Worm (Caenorhabditis elegans) whole organism, L4 larva: ENCODE measurements around the gene rbm-42.

ENCODE experiments used
- F37D6.2 ChIP-seq: sonication (generic microtip); optimal IDR thresholded peaks from 2 replicates; lab custom pipeline; 2016; ENCODE audit warnings: mild to moderate bottlenecking, missing genetic modification characterization, missing compliant biosample characterization
- F44E2.7 ChIP-seq: fragments of 200-800 bp; sonication (Bioruptor generic); IDR thresholded peaks from 2 replicates; pipeline ENCODE4 v2.1.2; 2022; ENCODE audit warnings: missing genetic modification characterization, missing compliant biosample characterization
- T20F7.1 ChIP-seq: fragments of 200-800 bp; sonication (Bioruptor generic); optimal IDR thresholded peaks from 2 replicates; lab custom pipeline; 2018; ENCODE audit warnings: mild to moderate bottlenecking, missing genetic modification characterization, missing compliant biosample characterization
- Y48G9A.11 ChIP-seq: fragments of 200-800 bp; sonication (Bioruptor generic); IDR thresholded peaks from 2 replicates; pipeline ENCODE4 v1.3.6; 2022; ENCODE audit warnings: missing genetic modification reagents, missing genetic modification characterization, missing compliant biosample characterization
- Y5F2A.4 ChIP-seq: fragments of 200-800 bp; sonication (Bioruptor generic); optimal IDR thresholded peaks from 2 replicates; lab custom pipeline; 2018; ENCODE audit warnings: mild to moderate bottlenecking, missing genetic modification characterization, missing compliant biosample characterization
- aha-1 ChIP-seq: fragments of 150-350 bp; peaks from one replicate; lab custom pipeline; 2014; ENCODE audit warnings: missing biosample characterization, missing genetic modification characterization
- aly-2 ChIP-seq: sonication (generic microtip); optimal IDR thresholded peaks from 2 replicates; lab custom pipeline; 2018; ENCODE audit warnings: missing biosample characterization, missing genetic modification characterization
- arid-1 ChIP-seq: fragments of 200-800 bp; sonication (Bioruptor generic); conservative IDR thresholded peaks from 2 replicates; pipeline ENCODE4 v1.3.6; 2022; ENCODE audit warnings: missing genetic modification reagents, missing genetic modification characterization, missing compliant biosample characterization
- ceh-20 ChIP-seq: fragments of 200-800 bp; sonication (Bioruptor generic); IDR thresholded peaks from 2 replicates; pipeline ENCODE4 v1.3.6; 2022; ENCODE audit warnings: missing genetic modification reagents, missing genetic modification characterization, missing compliant biosample characterization
- ceh-32 ChIP-seq: sonication (generic microtip); optimal IDR thresholded peaks from 2 replicates; lab custom pipeline; 2016; ENCODE audit warnings: mild to moderate bottlenecking, missing genetic modification characterization, missing compliant biosample characterization; ENCODE audit not compliant: poor library complexity
- ceh-44 ChIP-seq: fragments of 200-800 bp; sonication (Bioruptor generic); IDR thresholded peaks from 2 replicates; pipeline ENCODE4 v1.3.6; 2022; ENCODE audit warnings: missing genetic modification reagents, missing genetic modification characterization, missing compliant biosample characterization
- ceh-62 ChIP-seq: sonication (generic microtip); optimal IDR thresholded peaks from 2 replicates; lab custom pipeline; 2017; ENCODE audit warnings: missing biosample characterization, missing genetic modification characterization
- ctbp-1 ChIP-seq: fragments of 200-800 bp; sonication (Bioruptor generic); IDR thresholded peaks from 2 replicates; pipeline ENCODE4 v1.3.6; 2022; ENCODE audit warnings: missing genetic modification reagents, missing genetic modification characterization, missing compliant biosample characterization
- daf-16 ChIP-seq, 3 experiments: sonication (generic microtip); optimal IDR thresholded peaks; 2 replicates each; lab custom pipeline; 2016 to 2017; ENCODE audit warnings: missing genetic modification characterization in 3 of 3, missing genetic modification reagents in 3 of 3, mild to moderate bottlenecking in 2 of 3, missing compliant biosample characterization in 2 of 3, missing biosample characterization in 1 of 3, moderate library complexity in 1 of 3
- dmd-6 ChIP-seq: fragments of 200-800 bp; sonication (Bioruptor generic); IDR thresholded peaks from 2 replicates; pipeline ENCODE4 v1.3.6; 2022; ENCODE audit warnings: missing genetic modification reagents, missing genetic modification characterization, missing compliant biosample characterization
- dpl-1 ChIP-seq: fragments of 150-350 bp; optimal IDR thresholded peaks from 2 replicates; lab custom pipeline; 2014; ENCODE audit warnings: missing biosample characterization, missing genetic modification reagents, missing genetic modification characterization
- gei-8 ChIP-seq: fragments of 200-800 bp; sonication (Bioruptor generic); optimal IDR thresholded peaks from 2 replicates; lab custom pipeline; 2018; ENCODE audit warnings: mild to moderate bottlenecking, missing genetic modification characterization, missing compliant biosample characterization
- hlh-11 ChIP-seq: fragments of 200-800 bp; sonication (Bioruptor generic); optimal IDR thresholded peaks from 2 replicates; lab custom pipeline; 2018; ENCODE audit warnings: mild to moderate bottlenecking, missing genetic modification characterization, missing compliant biosample characterization
- jun-1 ChIP-seq: fragments of 150-350 bp; optimal IDR thresholded peaks from 2 replicates; lab custom pipeline; 2014; ENCODE audit warnings: missing biosample characterization, missing genetic modification reagents, missing genetic modification characterization
- lin-13 ChIP-seq: fragments of 150-350 bp; optimal IDR thresholded peaks from 2 replicates; lab custom pipeline; 2014; ENCODE audit warnings: missing biosample characterization, missing genetic modification reagents, missing genetic modification characterization
- lin-39 ChIP-seq: fragments of 150-350 bp; optimal IDR thresholded peaks from 2 replicates; lab custom pipeline; 2014; ENCODE audit warnings: missing biosample characterization, missing genetic modification reagents, missing genetic modification characterization
- lir-3 ChIP-seq: sonication (generic microtip); optimal IDR thresholded peaks from 2 replicates; lab custom pipeline; 2016; ENCODE audit warnings: mild to moderate bottlenecking, missing genetic modification characterization, missing compliant biosample characterization
- madf-5 ChIP-seq, 2 experiments: fragments of 200-800 bp; sonication (Bioruptor generic); IDR thresholded peaks; 2 replicates each; pipeline ENCODE4 v1.3.6; 2022; ENCODE audit warnings: missing compliant biosample characterization in 2 of 2, missing genetic modification characterization in 2 of 2
- mdt-29 ChIP-seq: fragments of 200-800 bp; sonication (Bioruptor generic); IDR thresholded peaks from 2 replicates; pipeline ENCODE4 v1.3.6; 2022; ENCODE audit warnings: missing genetic modification reagents, missing genetic modification characterization, missing compliant biosample characterization
- nhr-11 ChIP-seq: fragments of 150-350 bp; optimal IDR thresholded peaks from 2 replicates; lab custom pipeline; 2014; ENCODE audit warnings: missing biosample characterization, missing genetic modification characterization
- nhr-25 ChIP-seq: sonication (generic microtip); optimal IDR thresholded peaks from 2 replicates; lab custom pipeline; 2017; ENCODE audit warnings: missing genetic modification characterization, mild to moderate bottlenecking, missing compliant biosample characterization, antibody characterized with exemption, moderate library complexity, borderline replicate concordance; ENCODE audit not compliant: insufficient read depth
- nhr-28 ChIP-seq: fragments of 150-350 bp; optimal IDR thresholded peaks from 2 replicates; lab custom pipeline; 2014; ENCODE audit warnings: missing biosample characterization, missing genetic modification characterization
- nhr-41 ChIP-seq: fragments of 200-800 bp; sonication (Bioruptor generic); IDR thresholded peaks from 2 replicates; pipeline ENCODE4 v1.3.6; 2022; ENCODE audit warnings: missing genetic modification reagents, missing genetic modification characterization, missing compliant biosample characterization
- nhr-6 ChIP-seq: fragments of 150-350 bp; optimal IDR thresholded peaks from 2 replicates; lab custom pipeline; 2014; ENCODE audit warnings: missing biosample characterization, missing genetic modification characterization
- nhr-77 ChIP-seq: fragments of 150-350 bp; optimal IDR thresholded peaks from 2 replicates; lab custom pipeline; 2014; ENCODE audit warnings: missing biosample characterization, missing genetic modification characterization
- php-3 ChIP-seq: fragments of 200-800 bp; sonication (Bioruptor generic); IDR thresholded peaks from 2 replicates; pipeline ENCODE4 v1.3.6; 2022; ENCODE audit warnings: missing genetic modification reagents, missing genetic modification characterization, missing compliant biosample characterization
- set-16 ChIP-seq: fragments of 200-800 bp; sonication (Bioruptor generic); IDR thresholded peaks from 2 replicates; pipeline ENCODE4 v1.3.6; 2022; ENCODE audit warnings: missing genetic modification reagents, missing genetic modification characterization, missing compliant biosample characterization
- skn-1 ChIP-seq: fragments of 150-350 bp; optimal IDR thresholded peaks from 2 replicates; lab custom pipeline; 2014; ENCODE audit warnings: missing biosample characterization, missing genetic modification characterization
- unc-39 ChIP-seq: sonication (generic microtip); optimal IDR thresholded peaks from 2 replicates; lab custom pipeline; 2017; ENCODE audit warnings: missing biosample characterization, missing genetic modification characterization
- unc-62 ChIP-seq, 3 experiments: fragments of 150-350 bp in 1 of 3; sonication (generic microtip); optimal IDR thresholded peaks in 2 of 3; peaks in 1 of 3; 1 replicate in 1 of 3; 2 replicates in 2 of 3; lab custom pipeline; 2014 to 2017; ENCODE audit warnings: missing biosample characterization in 3 of 3, missing genetic modification characterization in 3 of 3, missing genetic modification reagents in 3 of 3, missing genotype in 1 of 3
- zfp-2 ChIP-seq: sonication (generic microtip); optimal IDR thresholded peaks from 2 replicates; lab custom pipeline; 2016; ENCODE audit warnings: mild to moderate bottlenecking, missing genetic modification characterization, missing compliant biosample characterization
- zip-11 ChIP-seq: fragments of 200-800 bp; sonication (Bioruptor generic); IDR thresholded peaks from 2 replicates; pipeline ENCODE4 v1.3.6; 2022; ENCODE audit warnings: missing genetic modification characterization, missing compliant biosample characterization
- zip-2 ChIP-seq: fragments of 150-350 bp; optimal IDR thresholded peaks from 2 replicates; lab custom pipeline; 2014; ENCODE audit warnings: missing biosample characterization, missing genetic modification characterization

The rbm-42 gene

DNA sequence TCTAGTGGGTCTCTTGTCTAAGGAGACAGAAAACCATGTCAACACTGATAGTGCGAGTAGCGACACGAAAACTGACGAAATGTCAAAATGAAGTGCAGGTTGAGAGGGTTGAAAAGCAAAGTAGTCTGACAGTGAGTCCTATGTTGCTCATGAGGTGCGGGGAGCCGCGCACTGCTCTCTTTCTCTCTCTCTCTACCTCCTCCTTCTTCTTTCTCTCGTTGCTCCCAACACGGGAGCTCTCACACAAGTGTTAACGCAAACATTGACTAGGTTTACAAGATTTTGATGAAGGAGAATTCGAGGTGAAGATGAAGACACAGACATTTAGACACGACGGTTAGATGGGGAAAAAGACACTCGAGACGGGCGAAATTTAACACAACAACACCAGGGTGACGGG is 23.8 kb downstream of the rbm-42 start:
- TF ChIP-seq set-16 (GFP tag; lab: Robert Waterston, UW) (0 out of 2 replicates have a peak, but pooled peaks have one; percentile 8), zip-2 (tag; lab: Kevin White, UChicago) (no peak), unc-62 (GFP tag; optimal IDR thresholded peaks at IDR 0.05 in 1 of 2; lab: Kevin White, UChicago) (peak in 1 of 2 experiments; percentile 35), unc-62 (tag; optimal IDR thresholded peaks at IDR 0.05; lab: Kevin White, UChicago) (no peak)

DNA sequence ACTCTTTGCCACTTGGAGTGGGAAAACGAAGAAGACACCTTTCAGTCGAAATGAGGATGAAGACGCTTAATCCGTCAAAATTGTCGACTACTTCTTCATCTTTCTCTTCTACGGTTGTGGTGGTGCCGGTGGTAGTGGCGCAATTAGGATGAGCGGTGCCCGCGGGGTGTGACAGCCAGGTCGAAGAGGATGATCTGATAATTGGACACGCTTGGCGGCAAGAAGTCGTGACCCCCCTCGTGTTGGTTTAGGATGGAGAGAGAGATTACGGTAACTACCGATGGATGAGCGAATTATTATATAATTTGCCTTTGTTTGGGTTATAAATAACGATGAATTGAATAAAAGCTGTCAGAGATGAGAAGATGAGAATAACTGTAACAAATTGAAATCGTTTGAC is 26.0 kb downstream of the rbm-42 start:
- TF ChIP-seq dmd-6 (GFP tag; lab: Robert Waterston, UW) (no peak), T20F7.1 (GFP tag; lab: Kevin White, UChicago) (no peak), set-16 (GFP tag; lab: Robert Waterston, UW) (peak; percentile 13; the same call in 1 of the 2 replicates), ceh-62 (tag; lab: Kevin White, UChicago) (no peak)

DNA sequence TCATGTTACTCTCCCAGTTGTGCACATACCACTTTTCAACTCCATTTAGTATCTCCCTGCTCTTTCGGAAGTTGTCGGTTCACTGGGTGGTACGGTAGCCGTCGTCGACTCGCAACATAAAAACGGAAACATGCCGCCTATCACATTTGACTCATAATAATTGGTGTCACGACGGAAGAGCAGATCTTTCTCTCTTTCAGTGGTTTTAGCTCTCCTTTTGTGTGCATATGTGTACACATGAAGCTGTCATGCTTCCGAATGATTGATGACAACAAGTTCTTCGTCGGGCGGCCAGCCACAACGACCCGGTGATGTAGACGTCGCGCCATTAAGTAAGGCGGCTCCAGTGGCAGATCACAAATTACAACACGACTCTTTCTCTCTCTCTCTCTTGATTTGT is 27.3 kb downstream of the rbm-42 start:
- TF ChIP-seq lin-39 (tag; lab: Kevin White, UChicago) = no peak
- TF ChIP-seq ctbp-1 (GFP tag; lab: Robert Waterston, UW) = no peak
- TF ChIP-seq jun-1 = no peak
- no peak for TF ChIP-seq ceh-20 (GFP tag; lab: Robert Waterston, UW)
- no peak for TF ChIP-seq mdt-29
- TF ChIP-seq Y5F2A.4 (GFP tag; lab: Kevin White, UChicago) = no peak
- no peak for TF ChIP-seq skn-1 (tag; lab: Kevin White, UChicago)
- no peak for TF ChIP-seq lin-13 (GFP tag; lab: Kevin White, UChicago)
- no peak for TF ChIP-seq dpl-1
- TF ChIP-seq, all 104 proteins: peak for 0

DNA sequence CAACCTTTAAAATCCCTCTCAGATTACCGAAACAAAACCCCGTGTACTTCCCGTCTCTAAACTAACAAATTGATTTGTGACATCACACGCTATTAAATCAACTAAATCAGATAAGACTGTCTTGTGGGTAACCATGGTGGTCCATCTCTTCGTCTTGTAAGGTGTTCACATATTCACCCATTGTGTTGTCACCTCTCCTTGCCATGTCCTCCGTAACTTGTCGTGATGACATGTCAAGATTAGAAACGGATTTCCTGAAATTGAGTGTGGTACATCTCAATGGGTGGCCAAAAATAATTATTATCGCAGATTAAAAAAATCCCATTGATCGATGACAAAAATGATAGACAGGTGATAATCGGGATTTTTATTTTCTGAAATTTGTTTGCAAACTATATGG is 28.6 kb downstream of the rbm-42 start:
- no peak for TF ChIP-seq Y48G9A.11
- peak in 1 of 2 experiments; percentile 61 for TF ChIP-seq unc-62 (GFP tag; optimal IDR thresholded peaks at IDR 0.05 in 1 of 2; lab: Kevin White, UChicago)
- no peak for TF ChIP-seq unc-62 (tag; optimal IDR thresholded peaks at IDR 0.05; lab: Kevin White, UChicago)

DNA sequence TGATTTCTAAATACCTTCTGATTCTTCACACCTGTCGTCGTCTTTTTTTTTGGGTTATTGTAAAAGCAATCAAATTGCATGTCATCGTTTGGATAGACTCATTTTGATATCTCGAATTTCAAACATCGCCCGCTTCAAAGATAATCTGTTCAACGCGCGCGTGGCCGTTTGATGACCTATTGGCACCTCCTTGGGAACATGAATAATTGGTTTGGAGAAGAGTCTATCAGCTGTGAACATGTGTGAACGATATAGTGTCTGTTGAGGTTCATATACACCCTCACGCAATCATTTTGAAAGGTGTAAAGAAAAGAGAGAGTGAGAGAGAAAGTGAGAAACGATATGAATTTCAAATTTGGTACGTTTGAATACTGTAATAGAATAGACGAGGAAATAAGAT is 32.4 kb downstream of the rbm-42 start:
- TF ChIP-seq php-3 (no peak), ceh-32 (tag; lab: Kevin White, UChicago) (no peak), arid-1 (GFP tag; lab: Robert Waterston, UW) (no peak), jun-1 (no peak), ceh-20 (GFP tag; lab: Robert Waterston, UW) (no peak), aha-1 (peak; percentile 74), nhr-11 (tag; lab: Kevin White, UChicago) (no peak), zfp-2 (no peak), madf-5 (GFP tag; IDR thresholded peaks at IDR 0.05; lab: Robert Waterston, UW) (no peak)

DNA sequence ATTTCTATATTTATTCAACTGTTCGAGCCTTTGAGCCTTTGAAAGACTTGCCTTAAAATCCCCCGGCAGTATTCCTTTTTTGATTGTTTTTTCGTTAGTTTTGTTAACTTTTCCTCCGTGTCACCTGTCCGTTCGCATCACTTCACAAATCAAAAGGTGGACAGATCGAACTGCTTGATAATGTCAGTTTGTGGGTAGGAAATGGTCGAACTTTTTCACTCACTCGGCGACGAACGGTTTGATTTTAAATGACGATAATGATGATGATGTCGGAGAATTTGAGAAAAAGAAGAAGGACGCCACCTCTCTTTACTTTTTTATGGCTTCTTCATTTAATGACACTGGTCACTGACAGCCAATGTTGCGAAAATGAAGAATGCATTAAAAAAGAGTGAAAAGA is 34.0 kb downstream of the rbm-42 start:
- TF ChIP-seq ceh-44 (GFP tag; lab: Robert Waterston, UW) = no peak
- TF ChIP-seq zip-11 (GFP tag; lab: Robert Waterston, UW) = no peak
- TF ChIP-seq gei-8 (GFP tag; lab: Kevin White, UChicago) = no peak

DNA sequence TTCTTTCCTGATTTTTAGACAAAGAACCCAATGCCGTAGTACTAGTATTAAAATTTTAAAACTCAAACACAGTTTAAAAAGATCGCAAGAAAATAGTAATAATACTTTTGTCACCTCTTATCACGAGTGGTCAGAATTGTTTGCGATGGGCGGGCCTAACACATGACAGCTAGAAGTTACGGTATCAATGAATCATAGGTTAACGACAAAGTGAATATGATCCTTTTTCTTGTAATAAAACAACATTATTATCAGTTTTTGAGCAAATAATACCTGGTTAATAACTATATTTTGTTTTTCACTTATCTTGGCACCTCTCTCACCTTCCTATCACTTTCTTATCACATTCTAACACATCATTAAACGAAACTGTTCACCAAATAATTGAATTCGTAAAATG is 40.0 kb downstream of the rbm-42 start:
- TF ChIP-seq nhr-41 (GFP tag; lab: Robert Waterston, UW) (no peak), F44E2.7 (GFP tag; lab: Robert Waterston, UW) (no peak), aha-1 (no peak), unc-39 (tag; lab: Kevin White, UChicago) (no peak), aly-2 (no peak), lir-3 (tag; lab: Kevin White, UChicago) (no peak), php-3 (peak; percentile 92), nhr-6 (no peak), dmd-6 (GFP tag; lab: Robert Waterston, UW) (peak; percentile 8; the same call in 1 of the 2 replicates), hlh-11 (peak; percentile 23), zip-11 (GFP tag; lab: Robert Waterston, UW) (no peak), ceh-44 (GFP tag; lab: Robert Waterston, UW) (no peak), nhr-77 (tag; lab: Kevin White, UChicago) (no peak), ceh-62 (tag; lab: Kevin White, UChicago) (no peak), nhr-28 (tag; lab: Kevin White, UChicago) (peak; percentile 35), lin-39 (tag; lab: Kevin White, UChicago) (no peak), F37D6.2 (tag; lab: Kevin White, UChicago) (no peak), nhr-25 (tag; lab: Kevin White, UChicago) (no peak), unc-62 (GFP tag; optimal IDR thresholded peaks at IDR 0.05 in 1 of 2; lab: Kevin White, UChicago) (peak in 1 of 2 experiments; percentile 94), unc-62 (tag; optimal IDR thresholded peaks at IDR 0.05; lab: Kevin White, UChicago) (no peak), daf-16 (GFP tag; optimal IDR thresholded peaks at IDR 0.05; lab: Kevin White, UChicago) (no peak), daf-16 (tag; optimal IDR thresholded peaks at IDR 0.05; lab: Kevin White, UChicago) (peak; percentile 73)
